Worm (Caenorhabditis elegans): Measurements from ENCODE around the gene C05C8.8.
A peak's percentile ranks its signal among the peaks of the same experiment; 100 is the strongest.

C05C8.8 gene

ce11 chrV:7230847-7231246, 24.1 kb downstream of the C05C8.8 start, which contains the start of the genes gei-6 and krr-1 (continued):
- TF ChIP-seq swsn-7 (tag; optimal IDR thresholded peaks at IDR 0.05) (peak; percentile 49), blmp-1 (tag; optimal IDR thresholded peaks at IDR 0.05) (peak; percentile 8), mab-9 (GFP tag; IDR thresholded peaks at IDR 0.05) (no peak), aha-1 (tag; optimal IDR thresholded peaks at IDR 0.05) (no peak), tbx-2 (tag; optimal IDR thresholded peaks at IDR 0.05) (peak; percentile 49), snpc-4 (tag; optimal IDR thresholded peaks at IDR 0.05) (peak; percentile 22), rnt-1 (tag; optimal IDR thresholded peaks at IDR 0.05) (peak; percentile 64), unc-30 (tag; optimal IDR thresholded peaks at IDR 0.05) (no peak), nhr-19 (GFP tag; conservative IDR thresholded peaks at IDR 0.05) (peak; percentile 48), jun-1 (tag; optimal IDR thresholded peaks at IDR 0.05) (no peak), lir-3 (tag; optimal IDR thresholded peaks at IDR 0.05; ENCODE audit: poor library complexity) (peak; percentile 14), isw-1 (GFP tag; IDR thresholded peaks at IDR 0.05) (no peak), nhr-47 (tag; optimal IDR thresholded peaks at IDR 0.05) (peak; percentile 53), lin-15B (tag; optimal IDR thresholded peaks at IDR 0.05) (peak; percentile 60), unc-130 (tag; optimal IDR thresholded peaks at IDR 0.05) (peak; percentile 77)

ce11 chrV:7225894-7226293, 29.1 kb downstream of the C05C8.8 start:
- no peak for TF ChIP-seq aha-1 (tag; optimal IDR thresholded peaks at IDR 0.05)
- TF ChIP-seq lin-13 (GFP tag; optimal IDR thresholded peaks at IDR 0.05): no peak
- no peak for TF ChIP-seq nhr-71 (tag; optimal IDR thresholded peaks at IDR 0.05)
- TF ChIP-seq efl-1 (optimal IDR thresholded peaks at IDR 0.05): no peak
- peak in 1 of 2 experiments; percentile 10 for TF ChIP-seq efl-1 (GFP tag; optimal IDR thresholded peaks at IDR 0.05 in 1 of 2)

ce11 chrV:7224947-7225346, 30.0 kb downstream of the C05C8.8 start, which contains the start of gene fkb-3:
fkb-3 (plus strand) TSS chrV:7225223.
- TF ChIP-seq blmp-1 (tag; optimal IDR thresholded peaks at IDR 0.05) (peak; percentile 68), egl-27 (tag; optimal IDR thresholded peaks at IDR 0.05) (no peak), elt-3 (tag; optimal IDR thresholded peaks at IDR 0.05) (peak in 1 of 6 experiments; percentile 38), sup-37 (GFP tag; optimal IDR thresholded peaks at IDR 0.05) (no peak), ets-5 (GFP tag; IDR thresholded peaks at IDR 0.05) (no peak), lin-14 (GFP tag; optimal IDR thresholded peaks at IDR 0.05) (peak; percentile 46), mep-1 (tag; optimal IDR thresholded peaks at IDR 0.05) (peak; percentile 20), rnt-1 (tag; optimal IDR thresholded peaks at IDR 0.05) (peak; percentile 3)

ce11 chrV:7224353-7224752, 30.6 kb downstream of the C05C8.8 start:
- no peak for TF ChIP-seq nhr-237 (tag; optimal IDR thresholded peaks at IDR 0.05)
- no peak for TF ChIP-seq efl-3 (GFP tag; optimal IDR thresholded peaks at IDR 0.05)
- TF ChIP-seq dpl-1 (GFP tag; optimal IDR thresholded peaks at IDR 0.05): no peak
- TF ChIP-seq nhr-71 (tag; optimal IDR thresholded peaks at IDR 0.05): no peak
- no peak for TF ChIP-seq zip-4 (GFP tag; optimal IDR thresholded peaks at IDR 0.05)
- no peak for TF ChIP-seq lin-39 (tag; optimal IDR thresholded peaks at IDR 0.05)

- TF ChIP-seq rnt-1 (tag; optimal IDR thresholded peaks at IDR 0.05) (peak; percentile 53), tbx-2 (tag; optimal IDR thresholded peaks at IDR 0.05) (no peak), lin-14 (GFP tag; optimal IDR thresholded peaks at IDR 0.05) (peak; percentile 40), ceh-82 (tag; optimal IDR thresholded peaks at IDR 0.05) (peak in 1 of 3 experiments; percentile 2), isw-1 (GFP tag; IDR thresholded peaks at IDR 0.05) (no peak), dsc-1 (tag; optimal IDR thresholded peaks at IDR 0.05) (peak; percentile 23)
These were observed 31.1 kb downstream of the C05C8.8 start, which contains the start of gene C13F10.1 for ce11 chrV:7223941-7224340. C13F10.1 (plus strand) TSS chrV:7224078.

ce11 chrV:7223152-7223551, 31.8 kb downstream of the C05C8.8 start, which contains the start of gene C13F10.7:
C13F10.7 (minus strand) TSS chrV:7223252.
- TF ChIP-seq snpc-4 (tag; optimal IDR thresholded peaks at IDR 0.05): no peak
- no peak for TF ChIP-seq hlh-4 (tag; optimal IDR thresholded peaks at IDR 0.05)
- TF ChIP-seq elt-3 (tag; optimal IDR thresholded peaks at IDR 0.05): no peak
- no peak for TF ChIP-seq nhr-47 (tag; optimal IDR thresholded peaks at IDR 0.05)
- no peak for TF ChIP-seq fos-1 (tag; optimal IDR thresholded peaks at IDR 0.05)
- no peak for TF ChIP-seq ets-5 (GFP tag; IDR thresholded peaks at IDR 0.05)
- no peak for TF ChIP-seq efl-3 (GFP tag; optimal IDR thresholded peaks at IDR 0.05)
